Fruit fly (Drosophila melanogaster): ENCODE data around the gene CG13658.
A peak's percentile ranks its signal among the peaks of the same experiment; 100 is the strongest.

Gene CG13658

DNA sequence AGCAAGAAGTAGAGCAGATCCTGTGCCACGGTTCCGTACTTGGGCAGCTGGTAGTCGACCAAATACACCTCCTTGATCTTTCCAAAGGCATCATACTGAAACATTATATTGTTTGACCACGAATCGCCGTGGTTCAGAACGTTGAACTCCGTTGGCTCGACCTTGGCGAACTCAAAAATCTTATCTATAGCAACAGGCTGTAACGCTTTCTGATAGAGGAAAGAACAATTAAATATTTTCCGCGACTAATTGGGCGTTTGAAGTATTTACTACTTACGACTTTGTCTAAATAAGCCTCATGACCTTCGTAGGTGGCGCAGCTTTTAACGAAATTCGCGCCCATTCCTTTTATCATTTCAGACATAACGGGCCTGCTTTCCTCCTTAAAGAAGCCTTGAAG, 34.4 kb downstream of the CG13658 start:
- TF ChIP-seq fd85E (GFP tag; optimal IDR thresholded peaks at IDR 0.05), result no peak
- TF ChIP-seq svp (GFP tag), result peak; percentile 72

DNA sequence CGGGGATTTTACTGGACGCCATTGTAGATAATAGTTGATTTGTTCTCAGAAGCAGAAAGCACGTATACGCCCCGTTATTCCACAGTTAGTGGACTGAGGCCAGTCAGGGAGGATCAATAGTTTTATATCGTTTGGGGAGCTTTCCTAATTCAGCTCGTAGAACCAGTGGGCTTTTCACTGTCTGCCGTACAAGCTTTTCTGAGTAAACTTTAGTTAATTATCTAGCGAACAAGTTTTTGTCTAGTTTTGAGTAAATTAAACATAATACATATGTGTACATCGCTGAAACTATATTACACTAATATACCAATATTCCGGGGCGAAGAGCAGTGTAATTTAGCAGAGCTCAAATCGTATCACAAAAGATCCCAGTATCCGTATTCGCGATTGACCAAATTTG, 35.4 kb downstream of the CG13658 start, which contains the start of gene CG10562:
CG10562 (minus strand) TSS at position 101 of the 400 bp plus-strand sequence.
- TF ChIP-seq CG15336 (GFP tag; IDR thresholded peaks at IDR 0.05) (no peak), ss (GFP tag; optimal IDR thresholded peaks at IDR 0.05) (no peak), fd59A (GFP tag; optimal IDR thresholded peaks at IDR 0.05) (no peak), CG1621 (tag; optimal IDR thresholded peaks at IDR 0.05) (no peak), Ets21C (GFP tag; optimal IDR thresholded peaks at IDR 0.05) (no peak), Blimp-1 (GFP tag; optimal IDR thresholded peaks at IDR 0.05) (no peak), vri (GFP tag; optimal IDR thresholded peaks at IDR 0.05) (no peak), Sox14 (GFP tag; optimal IDR thresholded peaks at IDR 0.05) (no peak), CG11902 (GFP tag; optimal IDR thresholded peaks at IDR 0.05) (no peak), achi (GFP tag; optimal IDR thresholded peaks at IDR 0.05) (no peak), Lpt (GFP tag; optimal IDR thresholded peaks at IDR 0.05) (no peak), Hr38 (GFP tag; optimal IDR thresholded peaks at IDR 0.05) (no peak), CG9139 (GFP tag; optimal IDR thresholded peaks at IDR 0.05) (no peak), dsx (GFP tag; optimal IDR thresholded peaks at IDR 0.05; ENCODE audit: poor library complexity, severe bottlenecking) (no peak), pdm3 (GFP tag; optimal IDR thresholded peaks at IDR 0.05) (no peak), CG6276 (GFP tag; optimal IDR thresholded peaks at IDR 0.05) (no peak), eg (GFP tag; IDR thresholded peaks at IDR 0.05) (no peak), CG8319 (GFP tag; optimal IDR thresholded peaks at IDR 0.05) (no peak), CG11294 (GFP tag; IDR thresholded peaks at IDR 0.05) (no peak)

DNA sequence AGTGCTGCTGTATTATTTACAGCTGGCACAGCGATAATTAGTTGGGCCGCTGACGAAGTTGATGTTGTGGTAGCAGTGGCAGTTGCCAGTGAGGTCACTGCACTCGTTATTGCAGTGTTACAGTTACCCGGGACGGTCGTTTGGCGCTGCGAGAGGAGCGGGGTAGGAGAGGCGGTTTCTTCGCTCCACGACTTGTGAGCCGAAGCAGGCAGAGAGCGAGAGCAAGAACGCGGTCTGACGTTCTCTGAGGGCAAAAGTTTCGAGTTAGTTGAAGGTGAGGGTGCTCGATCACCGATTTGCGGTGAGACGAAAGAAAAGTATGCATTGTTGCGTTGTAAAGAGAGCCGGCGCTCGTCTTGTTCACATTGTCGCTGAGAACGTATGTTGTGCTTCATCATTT, 41.3 kb downstream of the CG13658 start:
- 0 out of 3 replicates have a peak, but pooled peaks have one; percentile 17 for TF ChIP-seq eg (GFP tag; IDR thresholded peaks at IDR 0.05)
- 0 out of 3 replicates have a peak, but pooled peaks have one; percentile 28 for TF ChIP-seq CG8119 (GFP tag; IDR thresholded peaks at IDR 0.05)

DNA sequence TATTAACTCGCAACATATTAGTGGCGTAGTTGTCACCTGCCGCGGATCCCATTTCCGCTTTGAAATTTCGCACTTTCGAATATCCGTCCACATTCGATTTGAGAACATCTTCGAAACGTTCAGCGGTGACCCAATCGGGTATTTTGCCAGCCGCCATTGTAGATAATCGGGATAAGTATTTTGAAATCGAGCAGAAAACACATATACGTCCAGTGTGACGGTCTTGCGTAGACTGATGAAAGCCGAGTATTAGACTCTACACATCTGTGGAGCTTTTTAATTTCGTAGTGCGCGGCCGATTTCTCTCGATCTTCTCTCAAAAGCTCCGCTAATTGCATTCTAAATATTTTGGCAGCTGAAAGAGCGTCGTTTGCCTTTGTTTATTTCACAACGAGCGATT, 41.8 kb downstream of the CG13658 start, which contains the start of gene CHKov1:
CHKov1 (minus strand) TSS at position 238 of the 400 bp plus-strand sequence.
- TF ChIP-seq vri (GFP tag; optimal IDR thresholded peaks at IDR 0.05) (peak; percentile 30), Ets21C (GFP tag; optimal IDR thresholded peaks at IDR 0.05) (no peak), CG15336 (GFP tag; IDR thresholded peaks at IDR 0.05) (0 out of 2 replicates have a peak, but pooled peaks have one; percentile 21), net (GFP tag; optimal IDR thresholded peaks at IDR 0.05) (no peak), Sox14 (GFP tag; optimal IDR thresholded peaks at IDR 0.05) (no peak)

DNA sequence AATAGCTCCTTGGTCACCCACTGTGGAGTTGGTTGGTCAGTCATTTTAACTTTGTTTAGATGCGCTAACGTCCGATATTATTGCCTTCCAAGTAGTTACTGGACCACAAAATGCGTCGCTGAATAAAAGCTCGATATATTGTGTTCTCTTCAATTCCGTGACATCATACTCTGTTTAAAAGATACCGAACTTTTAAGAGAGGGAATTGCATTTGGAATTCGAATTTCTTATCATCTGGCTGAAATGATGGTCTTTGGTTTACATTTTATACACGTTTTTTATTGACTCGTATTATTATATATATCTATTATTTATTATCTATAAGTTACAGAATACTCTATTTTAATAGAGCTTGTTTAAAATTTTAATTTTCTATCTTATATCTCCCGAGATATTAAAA, 43.8 kb downstream of the CG13658 start, which contains the start of gene CHKov2:
CHKov2 (minus strand) TSS at position 101 of the 400 bp plus-strand sequence.
- no peak for TF ChIP-seq fkh (GFP tag; optimal IDR thresholded peaks at IDR 0.05)

DNA sequence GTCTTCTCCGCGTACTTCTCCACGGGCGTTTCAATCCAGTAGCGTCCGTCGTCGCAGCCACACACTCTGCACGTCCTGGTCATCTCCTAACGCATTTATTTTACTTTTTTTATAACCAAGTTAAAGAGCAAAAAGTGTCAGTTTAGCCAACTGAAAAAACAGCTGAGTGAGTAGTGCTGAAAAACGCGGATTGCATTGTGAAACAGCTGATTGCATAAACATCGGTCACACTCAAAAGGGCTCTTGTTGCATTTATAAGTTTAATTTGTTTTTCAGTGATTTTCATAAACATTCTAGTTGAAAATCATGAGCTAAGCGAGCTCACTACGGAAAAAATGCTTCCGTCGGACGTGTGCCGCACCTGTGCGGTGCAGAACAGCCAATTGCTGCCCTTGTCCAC, 47.8 kb downstream of the CG13658 start, which contains the start of the genes CG10669 and CG11902:
CG10669 (minus strand) TSS at position 179 of the 400 bp plus-strand sequence.
CG11902 (plus strand) TSS at position 193 of the 400 bp plus-strand sequence.
- no peak for TF ChIP-seq CG32006 (GFP tag; optimal IDR thresholded peaks at IDR 0.05)
- no peak for TF ChIP-seq CG6792 (GFP tag; optimal IDR thresholded peaks at IDR 0.05)
- TF ChIP-seq Sox14 (GFP tag; optimal IDR thresholded peaks at IDR 0.05), result no peak
- TF ChIP-seq CG34406 (GFP tag; optimal IDR thresholded peaks at IDR 0.05), result no peak
- TF ChIP-seq vri (GFP tag; optimal IDR thresholded peaks at IDR 0.05), result no peak
- no peak for TF ChIP-seq Sox15 (GFP tag; optimal IDR thresholded peaks at IDR 0.05)
- no peak for TF ChIP-seq Eip75B (GFP tag; optimal IDR thresholded peaks at IDR 0.05)
- TF ChIP-seq CG4318 (GFP tag; optimal IDR thresholded peaks at IDR 0.05), result no peak
- TF ChIP-seq net (GFP tag; optimal IDR thresholded peaks at IDR 0.05), result no peak
- no peak for TF ChIP-seq CG10631 (GFP tag; optimal IDR thresholded peaks at IDR 0.05)
- TF ChIP-seq Hr38 (GFP tag; optimal IDR thresholded peaks at IDR 0.05), result no peak
- no peak for TF ChIP-seq CG16779 (tag; optimal IDR thresholded peaks at IDR 0.05)
- TF ChIP-seq fd85E (GFP tag; optimal IDR thresholded peaks at IDR 0.05), result no peak
- no peak for TF ChIP-seq fkh (GFP tag; optimal IDR thresholded peaks at IDR 0.05)
- no peak for TF ChIP-seq achi (GFP tag; optimal IDR thresholded peaks at IDR 0.05)
- TF ChIP-seq CG3032 (tag; optimal IDR thresholded peaks at IDR 0.05), result no peak
- no peak for TF ChIP-seq Met (GFP tag; optimal IDR thresholded peaks at IDR 0.05)
- TF ChIP-seq CG11902 (GFP tag; optimal IDR thresholded peaks at IDR 0.05), result no peak

Measured in whole organism, prepupa.